Fruit fly (Drosophila melanogaster) whole organism, embryonic: ENCODE measurements around the gene CG16717.

Experiments used
- CG13123 ChIP-seq: fragments of 200-800 bp; sonication (Bioruptor generic); optimal IDR thresholded peaks from 2 replicates; lab custom pipeline; 2016; ENCODE audit warnings: missing biosample characterization, missing genetic modification characterization
- CG13624 ChIP-seq: fragments of 200-800 bp; sonication (Bioruptor generic); optimal IDR thresholded peaks from 2 replicates; lab custom pipeline; 2016; ENCODE audit warnings: missing biosample characterization, missing genetic modification characterization
- CG16779 ChIP-seq: fragments of 200-800 bp; sonication (Bioruptor generic); IDR thresholded peaks from 2 replicates; pipeline ENCODE4 v1.3.6; 2022; ENCODE audit warnings: missing biosample characterization, missing genetic modification characterization
- CG17186 ChIP-seq: fragments of 200-800 bp; sonication (Bioruptor generic); optimal IDR thresholded peaks from 3 replicates; lab custom pipeline; 2017; ENCODE audit warnings: missing biosample characterization, missing genetic modification reagents, missing genetic modification characterization
- CG17568 ChIP-seq: fragments of 200-800 bp; sonication (Bioruptor generic); optimal IDR thresholded peaks from 2 replicates; lab custom pipeline; 2018; ENCODE audit warnings: missing biosample characterization, mild to moderate bottlenecking, missing genetic modification characterization, moderate library complexity
- CG18599 ChIP-seq: fragments of 200-800 bp; sonication (Bioruptor generic); optimal IDR thresholded peaks from 3 replicates; lab custom pipeline; 2017; ENCODE audit warnings: missing biosample characterization, missing genetic modification characterization, mild to moderate bottlenecking, moderate library complexity, missing genetic modification reagents
- CG2199 ChIP-seq: fragments of 200-800 bp; sonication (Bioruptor generic); IDR thresholded peaks from 3 replicates; pipeline ENCODE4 v1.3.6; 2022; ENCODE audit warnings: missing biosample characterization, missing genetic modification characterization
- CG2889 ChIP-seq: fragments of 200-800 bp; sonication (Bioruptor generic); IDR thresholded peaks from 3 replicates; pipeline ENCODE4 v1.3.6; 2022; ENCODE audit warnings: missing biosample characterization, missing genetic modification characterization
- CG34422 ChIP-seq: fragments of 200-800 bp; sonication (Bioruptor generic); IDR thresholded peaks from 3 replicates; pipeline ENCODE4 v1.3.6; 2022; ENCODE audit warnings: missing biosample characterization, missing genetic modification characterization
- CG5180 ChIP-seq: fragments of 200-800 bp; sonication (Bioruptor generic); optimal IDR thresholded peaks from 3 replicates; lab custom pipeline; 2017; ENCODE audit warnings: missing biosample characterization, missing genetic modification characterization, mild to moderate bottlenecking, moderate library complexity, missing genetic modification reagents
- CG7963 ChIP-seq: fragments of 200-800 bp; sonication (Bioruptor generic); IDR thresholded peaks from 3 replicates; pipeline ENCODE4 v1.3.6; 2022; ENCODE audit warnings: missing biosample characterization, missing genetic modification characterization; ENCODE audit not compliant: partially characterized antibody
- CG7987 ChIP-seq: fragments of 200-800 bp; sonication (Bioruptor generic); optimal IDR thresholded peaks from 2 replicates; lab custom pipeline; 2018; ENCODE audit warnings: missing biosample characterization, mild to moderate bottlenecking, missing genetic modification characterization, moderate library complexity
- CG8089 ChIP-seq: fragments of 200-800 bp; sonication (Bioruptor generic); optimal IDR thresholded peaks from 3 replicates; lab custom pipeline; 2016; ENCODE audit warnings: missing biosample characterization, missing genetic modification characterization
- Gsc ChIP-seq: fragments of 200-800 bp; sonication (Bioruptor generic); IDR thresholded peaks from 2 replicates; pipeline ENCODE4 v1.3.6; 2022; ENCODE audit warnings: missing biosample characterization, missing genetic modification characterization
- HLH54F ChIP-seq: fragments of 200-800 bp; sonication (Bioruptor generic); optimal IDR thresholded peaks from 3 replicates; lab custom pipeline; 2016; ENCODE audit warnings: missing biosample characterization, missing genetic modification characterization
- Hey ChIP-seq: fragments of 200-800 bp; sonication (Bioruptor generic); optimal IDR thresholded peaks from 3 replicates; lab custom pipeline; 2018; ENCODE audit warnings: missing biosample characterization, mild to moderate bottlenecking, missing genetic modification characterization
- Lim3 ChIP-seq: fragments of 200-800 bp; sonication (Bioruptor generic); IDR thresholded peaks from 2 replicates; pipeline ENCODE4 v1.3.6; 2022; ENCODE audit warnings: missing biosample characterization, missing genetic modification characterization
- NK7.1 ChIP-seq: fragments of 200-800 bp; sonication (Bioruptor generic); optimal IDR thresholded peaks from 3 replicates; lab custom pipeline; 2016; ENCODE audit warnings: missing biosample characterization, missing genetic modification characterization
- Pdp1 ChIP-seq, 2 experiments: fragments of 200-800 bp; sonication (Bioruptor generic); optimal IDR thresholded peaks; 3 replicates each; lab custom pipeline; 2016; ENCODE audit warnings: missing biosample characterization in 2 of 2, missing genetic modification characterization in 2 of 2, mild to moderate bottlenecking in 1 of 2, moderate library complexity in 1 of 2
- Six4 ChIP-seq: fragments of 200-800 bp; sonication (Bioruptor generic); optimal IDR thresholded peaks from 2 replicates; lab custom pipeline; 2016; ENCODE audit warnings: missing biosample characterization, missing genetic modification characterization
- Sry-β ChIP-seq: fragments of 200-800 bp; sonication (Bioruptor generic); optimal IDR thresholded peaks from 2 replicates; lab custom pipeline; 2018; ENCODE audit warnings: missing biosample characterization, mild to moderate bottlenecking, missing genetic modification characterization, moderate library complexity
- Trl ChIP-seq, 3 experiments: fragments of >200 bp in 2 of 3; fragments of 200-800 bp in 1 of 3; sonication (Bioruptor generic) in 1 of 3; optimal IDR thresholded peaks; 2 replicates in 1 of 3; 3 replicates in 2 of 3; lab custom pipeline; 2016 to 2017; ENCODE audit warnings: missing biosample characterization in 1 of 3, missing genetic modification characterization in 1 of 3
- Usf ChIP-seq: fragments of 200-800 bp; sonication (Bioruptor generic); optimal IDR thresholded peaks from 2 replicates; lab custom pipeline; 2017; ENCODE audit warnings: missing genotype, missing biosample characterization, missing genetic modification characterization
- ci ChIP-seq: fragments of 200-800 bp; sonication (Bioruptor generic); IDR thresholded peaks from 3 replicates; pipeline ENCODE4 v1.3.6; 2022; ENCODE audit warnings: missing biosample characterization, missing genetic modification characterization
- fd102C ChIP-seq: fragments of 200-800 bp; sonication (Bioruptor generic); optimal IDR thresholded peaks from 2 replicates; lab custom pipeline; 2018; ENCODE audit warnings: missing biosample characterization, mild to moderate bottlenecking, missing genetic modification characterization, moderate library complexity
- fd64A ChIP-seq: fragments of 200-800 bp; sonication (Bioruptor generic); optimal IDR thresholded peaks from 3 replicates; lab custom pipeline; 2018; ENCODE audit warnings: missing biosample characterization, mild to moderate bottlenecking, missing genetic modification characterization
- fu2 ChIP-seq: fragments of 200-800 bp; sonication (Bioruptor generic); optimal IDR thresholded peaks from 2 replicates; lab custom pipeline; 2016; ENCODE audit warnings: missing biosample characterization, missing genetic modification characterization
- gcm ChIP-seq: fragments of 200-800 bp; sonication (Bioruptor generic); optimal IDR thresholded peaks from 2 replicates; lab custom pipeline; 2019; ENCODE audit warnings: missing biosample characterization, mild to moderate bottlenecking, missing genetic modification characterization, moderate library complexity
- hb ChIP-seq: fragments of 200-800 bp; sonication (Bioruptor generic); IDR thresholded peaks from 3 replicates; pipeline ENCODE4 v1.3.6; 2022; ENCODE audit warnings: missing biosample characterization, missing genetic modification characterization; ENCODE audit not compliant: partially characterized antibody
- hbn ChIP-seq: fragments of 200-800 bp; sonication (Bioruptor generic); IDR thresholded peaks from 2 replicates; pipeline ENCODE4 v1.3.6; 2022; ENCODE audit warnings: missing biosample characterization, missing genetic modification characterization; ENCODE audit not compliant: partially characterized antibody
- inv ChIP-seq: fragments of 200-800 bp; sonication (Bioruptor generic); IDR thresholded peaks from 2 replicates; pipeline ENCODE4 v1.3.6; 2022; ENCODE audit warnings: missing biosample characterization, missing genetic modification characterization; ENCODE audit not compliant: partially characterized antibody
- nerfin-2 ChIP-seq: fragments of 200-800 bp; sonication (Bioruptor generic); IDR thresholded peaks from 2 replicates; pipeline ENCODE4 v1.3.6; 2022; ENCODE audit warnings: missing biosample characterization, missing genetic modification characterization; ENCODE audit not compliant: partially characterized antibody
- nmo ChIP-seq: fragments of 200-800 bp; sonication (Bioruptor generic); optimal IDR thresholded peaks from 2 replicates; lab custom pipeline; 2018; ENCODE audit warnings: missing biosample characterization, mild to moderate bottlenecking, missing genetic modification characterization, moderate library complexity
- odd ChIP-seq: fragments of 200-800 bp; sonication (Bioruptor generic); optimal IDR thresholded peaks from 2 replicates; lab custom pipeline; 2017; ENCODE audit warnings: missing biosample characterization, mild to moderate bottlenecking, missing genetic modification characterization
- onecut ChIP-seq: fragments of 200-800 bp; sonication (Bioruptor generic); IDR thresholded peaks from 2 replicates; pipeline ENCODE4 v1.3.6; 2022; ENCODE audit warnings: missing biosample characterization, missing genetic modification characterization
- phol ChIP-seq: fragments of 200-800 bp; sonication (Bioruptor generic); optimal IDR thresholded peaks from 3 replicates; lab custom pipeline; 2018; ENCODE audit warnings: missing biosample characterization, mild to moderate bottlenecking, missing genetic modification characterization, moderate library complexity
- prd ChIP-seq, 3 experiments: fragments of >200 bp in 2 of 3; fragments of 200-800 bp in 1 of 3; sonication (Bioruptor generic) in 1 of 3; optimal IDR thresholded peaks in 2 of 3; IDR thresholded peaks in 1 of 3; 2 replicates in 2 of 3; 3 replicates in 1 of 3; pipeline versions ENCODE4 v1.3.6 to Lab custom; 2017 to 2022; ENCODE audit warnings: missing biosample characterization in 1 of 3, missing genetic modification characterization in 1 of 3
- salm ChIP-seq: fragments of 200-800 bp; sonication (Bioruptor generic); optimal IDR thresholded peaks from 2 replicates; lab custom pipeline; 2018; ENCODE audit warnings: missing biosample characterization, mild to moderate bottlenecking, missing genetic modification characterization
- trh ChIP-seq: fragments of 200-800 bp; sonication (Bioruptor generic); optimal IDR thresholded peaks from 2 replicates; lab custom pipeline; 2016; ENCODE audit warnings: missing biosample characterization, missing genetic modification characterization
- usp ChIP-seq: fragments of >200 bp; optimal IDR thresholded peaks from 2 replicates; lab custom pipeline; 2017; ENCODE audit warnings: missing biosample characterization, missing genetic modification characterization
- zfh1 ChIP-seq: fragments of 200-800 bp; sonication (Bioruptor generic); IDR thresholded peaks from 3 replicates; pipeline ENCODE4 v1.3.6; 2022; ENCODE audit warnings: missing biosample characterization, missing genetic modification characterization

The CG16717 gene

dm6 chr3L:9714537-9715144, 35.6 kb downstream of the CG16717 start (continued):
- TF ChIP-seq CG2199 (GFP tag; lab: Robert Waterston, UW) (0 out of 3 replicates have a peak, but pooled peaks have one; percentile 70), usp (GFP tag; lab: Kevin White, UChicago) (no peak), HLH54F (GFP tag; lab: Kevin White, UChicago) (no peak), CG18599 (GFP tag; lab: Kevin White, UChicago) (peak; percentile 9), CG34422 (peak; percentile 67; the same call in 2 of the 3 replicates), ci (GFP tag; lab: Robert Waterston, UW) (0 out of 3 replicates have a peak, but pooled peaks have one; percentile 50), zfh1 (GFP tag; lab: Robert Waterston, UW) (no peak), CG13624 (GFP tag; lab: Kevin White, UChicago) (no peak), Trl (optimal IDR thresholded peaks at IDR 0.05; lab: Kevin White, UChicago) (peak in 1 of 2 experiments; percentile 29), Trl (GFP tag; optimal IDR thresholded peaks at IDR 0.05; lab: Kevin White, UChicago) (no peak)
- TF ChIP-seq, all 482 proteins: peak for 26

- peak; percentile 62 for TF ChIP-seq gcm (GFP tag; lab: Kevin White, UChicago)
- TF ChIP-seq hb (GFP tag; lab: Robert Waterston, UW) = no peak
- TF ChIP-seq Pdp1 (GFP tag; optimal IDR thresholded peaks at IDR 0.05; lab: Kevin White, UChicago) = peak in 1 of 2 experiments; percentile 40
- TF ChIP-seq, all 482 proteins: peak for 2
Measured at dm6 chr3L:9716595-9716994, 37.6 kb downstream of the CG16717 start.

dm6 chr3L:9717101-9717500, 38.1 kb downstream of the CG16717 start:
- TF ChIP-seq hbn = no peak
- TF ChIP-seq onecut (GFP tag; lab: Robert Waterston, UW) = peak; percentile 52

dm6 chr3L:9717839-9718238, 38.8 kb downstream of the CG16717 start:
- TF ChIP-seq Six4 = no peak
- 0 out of 3 replicates have a peak, but pooled peaks have one; percentile 15 for TF ChIP-seq CG7963 (GFP tag; lab: Robert Waterston, UW)
- TF ChIP-seq Hey (tag; lab: Kevin White, UChicago) = no peak

dm6 chr3L:9718929-9719328, 39.9 kb downstream of the CG16717 start, which contains the start of the genes CG18178 and CG14174:
TSS of gene CG18178 (minus strand) at chr3L:9719144.
TSS of gene CG14174 (plus strand) at chr3L:9719328.
- no peak for TF ChIP-seq nerfin-2
- 0 out of 3 replicates have a peak, but pooled peaks have one; percentile 24 for TF ChIP-seq CG2889 (GFP tag; lab: Robert Waterston, UW)
- no peak for TF ChIP-seq NK7.1 (GFP tag; lab: Kevin White, UChicago)
- peak; percentile 40 for TF ChIP-seq CG17186 (GFP tag; lab: Kevin White, UChicago)
- TF ChIP-seq CG17568 (GFP tag; lab: Kevin White, UChicago) = no peak
- TF ChIP-seq prd (optimal IDR thresholded peaks at IDR 0.05; lab: Kevin White, UChicago) = no peak
- TF ChIP-seq prd (GFP tag; IDR thresholded peaks at IDR 0.05; lab: Robert Waterston, UW) = peak; percentile 59; the same call in 1 of the 3 replicates
- peak; percentile 73 for TF ChIP-seq CG34422
- TF ChIP-seq odd (GFP tag; lab: Kevin White, UChicago) = no peak
- no peak for TF ChIP-seq Lim3
- TF ChIP-seq fu2 (GFP tag; lab: Kevin White, UChicago) = no peak
- peak; percentile 42 for TF ChIP-seq CG13123 (GFP tag; lab: Kevin White, UChicago)
- no peak for TF ChIP-seq trh (GFP tag; lab: Kevin White, UChicago)
- no peak for TF ChIP-seq salm
- TF ChIP-seq CG7987 (GFP tag; lab: Kevin White, UChicago) = no peak
- TF ChIP-seq CG16779 (GFP tag; lab: Robert Waterston, UW) = no peak
- peak; percentile 77 for TF ChIP-seq phol (tag; lab: Kevin White, UChicago)
- peak; percentile 38 for TF ChIP-seq Usf (GFP tag; lab: Kevin White, UChicago)
- TF ChIP-seq CG8089 (GFP tag; lab: Kevin White, UChicago) = no peak
- TF ChIP-seq fd64A = no peak
- peak; percentile 85 for TF ChIP-seq nmo (GFP tag; lab: Kevin White, UChicago)
- no peak for TF ChIP-seq fd102C (GFP tag; lab: Kevin White, UChicago)
- no peak for TF ChIP-seq Gsc
- TF ChIP-seq CG5180 = no peak
- TF ChIP-seq Sry-β (GFP tag; lab: Kevin White, UChicago) = peak; percentile 96
- peak; percentile 34; the same call in 1 of the 2 replicates for TF ChIP-seq inv
